Worm (Caenorhabditis elegans) whole organism, L2 larva: ENCODE data around the gene K10D6.3.

ENCODE experiments used
- ceh-82 ChIP-seq: fragments of 150-350 bp; optimal IDR thresholded peaks from 2 replicates; lab custom pipeline; 2014; ENCODE audit warnings: missing biosample characterization, missing genetic modification characterization
- dmd-4 ChIP-seq: sonication (generic microtip); optimal IDR thresholded peaks from 2 replicates; lab custom pipeline; 2017; ENCODE audit warnings: missing biosample characterization, missing genetic modification characterization
- elt-3 ChIP-seq: sonication (generic microtip); optimal IDR thresholded peaks from 2 replicates; lab custom pipeline; 2017; ENCODE audit warnings: missing biosample characterization, missing genetic modification characterization
- nhr-12 ChIP-seq: fragments of 150-350 bp; optimal IDR thresholded peaks from 2 replicates; lab custom pipeline; 2014; ENCODE audit warnings: missing biosample characterization, missing genetic modification characterization
- nhr-23 ChIP-seq: fragments of 150-350 bp; optimal IDR thresholded peaks from 2 replicates; lab custom pipeline; 2014; ENCODE audit warnings: missing biosample characterization, missing genetic modification reagents, missing genetic modification characterization
- snpc-4 ChIP-seq: fragments of 150-350 bp; optimal IDR thresholded peaks from 2 replicates; lab custom pipeline; 2014; ENCODE audit warnings: missing biosample characterization, missing genetic modification characterization
- ztf-11 ChIP-seq: sonication (generic microtip); optimal IDR thresholded peaks from 2 replicates; lab custom pipeline; 2017; ENCODE audit warnings: missing biosample characterization, missing genetic modification characterization

- TF ChIP-seq snpc-4: no peak
- TF ChIP-seq ztf-11 (tag; lab: Kevin White, UChicago): no peak
- TF ChIP-seq ceh-82 (tag; lab: Kevin White, UChicago): no peak
- no peak for TF ChIP-seq elt-3
- no peak for TF ChIP-seq dmd-4
- no peak for TF ChIP-seq nhr-12 (tag; lab: Kevin White, UChicago)
- TF ChIP-seq nhr-23 (tag; lab: Kevin White, UChicago): no peak
Measured at ce11 chrV:11199497-11199896, 919 bp upstream of the K10D6.3 start.
